Fruit fly (Drosophila melanogaster) whole organism, embryonic: ENCODE measurements around the gene CG32983.

ENCODE experiments used
- Atf-2 ChIP-seq: fragments of 200-800 bp; sonication (Bioruptor generic); optimal IDR thresholded peaks from 2 replicates; lab custom pipeline; 2016; ENCODE audit warnings: missing biosample characterization, missing genetic modification characterization
- BtbVII ChIP-seq: fragments of 200-800 bp; sonication (Bioruptor generic); optimal IDR thresholded peaks from 3 replicates; lab custom pipeline; 2017; ENCODE audit warnings: missing biosample characterization, mild to moderate bottlenecking, missing genetic modification characterization
- CG10321 ChIP-seq: fragments of 200-800 bp; sonication (Bioruptor generic); IDR thresholded peaks from 2 replicates; pipeline ENCODE4 v1.3.6; 2022; ENCODE audit warnings: missing biosample characterization, missing genetic modification characterization
- CG10543 ChIP-seq: fragments of 200-800 bp; sonication (Bioruptor generic); optimal IDR thresholded peaks from 3 replicates; lab custom pipeline; 2017; ENCODE audit warnings: missing biosample characterization, mild to moderate bottlenecking, missing genetic modification characterization, moderate library complexity
- CG11456 ChIP-seq: fragments of 200-800 bp; sonication (Bioruptor generic); IDR thresholded peaks from 3 replicates; pipeline ENCODE4 v1.3.6; 2022; ENCODE audit warnings: missing biosample characterization, missing genetic modification characterization
- CG11696 ChIP-seq: fragments of 200-800 bp; sonication (Bioruptor generic); IDR thresholded peaks from 2 replicates; pipeline ENCODE4 v1.3.6; 2022; ENCODE audit warnings: missing biosample characterization, missing genetic modification characterization
- CG12071 ChIP-seq: fragments of 200-800 bp; sonication (Bioruptor generic); optimal IDR thresholded peaks from 3 replicates; lab custom pipeline; 2018; ENCODE audit warnings: missing biosample characterization, mild to moderate bottlenecking, missing genetic modification characterization
- CG14050 ChIP-seq: fragments of 200-800 bp; sonication (Bioruptor generic); IDR thresholded peaks from 3 replicates; pipeline ENCODE4 v1.3.6; 2022; ENCODE audit warnings: missing biosample characterization, missing genetic modification characterization
- CG14710 ChIP-seq: fragments of 200-800 bp; sonication (Bioruptor generic); optimal IDR thresholded peaks from 3 replicates; lab custom pipeline; 2019; ENCODE audit warnings: missing biosample characterization, mild to moderate bottlenecking, missing genetic modification characterization, moderate library complexity
- CG1792 ChIP-seq: fragments of 200-800 bp; sonication (Bioruptor generic); optimal IDR thresholded peaks from 2 replicates; lab custom pipeline; 2016; ENCODE audit warnings: missing biosample characterization, missing genetic modification characterization
- CG1832 ChIP-seq: fragments of 200-800 bp; sonication (Bioruptor generic); optimal IDR thresholded peaks from 2 replicates; lab custom pipeline; 2017; ENCODE audit warnings: missing biosample characterization, mild to moderate bottlenecking, missing genetic modification characterization, inconsistent platforms
- CG2199 ChIP-seq: fragments of 200-800 bp; sonication (Bioruptor generic); IDR thresholded peaks from 3 replicates; pipeline ENCODE4 v1.3.6; 2022; ENCODE audit warnings: missing biosample characterization, missing genetic modification characterization
- CG2712 ChIP-seq: fragments of 200-800 bp; optimal IDR thresholded peaks from 3 replicates; lab custom pipeline; 2019; ENCODE audit warnings: missing biosample characterization, mild to moderate bottlenecking, missing genetic modification characterization, moderate library complexity
- CG30431 ChIP-seq: fragments of 200-800 bp; sonication (Bioruptor generic); optimal IDR thresholded peaks from 2 replicates; lab custom pipeline; 2017; ENCODE audit warnings: missing biosample characterization, missing genetic modification characterization
- CG3065 ChIP-seq: fragments of 200-800 bp; sonication (Bioruptor generic); optimal IDR thresholded peaks from 2 replicates; lab custom pipeline; 2016; ENCODE audit warnings: missing biosample characterization, missing genetic modification characterization
- CG31388 ChIP-seq: fragments of 200-800 bp; sonication (Bioruptor generic); optimal IDR thresholded peaks from 2 replicates; lab custom pipeline; 2016; ENCODE audit warnings: missing biosample characterization, missing genetic modification characterization
- CG34422 ChIP-seq: fragments of 200-800 bp; sonication (Bioruptor generic); IDR thresholded peaks from 3 replicates; pipeline ENCODE4 v1.3.6; 2022; ENCODE audit warnings: missing biosample characterization, missing genetic modification characterization
- CG4282 ChIP-seq: fragments of 200-800 bp; sonication (Bioruptor generic); optimal IDR thresholded peaks from 2 replicates; lab custom pipeline; 2016; ENCODE audit warnings: missing biosample characterization, missing genetic modification characterization
- CG4404 ChIP-seq: fragments of 200-800 bp; sonication (Bioruptor generic); IDR thresholded peaks from 2 replicates; pipeline ENCODE4 v1.3.6; 2022; ENCODE audit warnings: missing biosample characterization, missing genetic modification characterization
- CG4730 ChIP-seq: fragments of 200-800 bp; sonication (Bioruptor generic); IDR thresholded peaks from 2 replicates; pipeline ENCODE4 v1.3.6; 2022; ENCODE audit warnings: missing biosample characterization, missing genetic modification characterization
- CG5245 ChIP-seq: fragments of 200-800 bp; sonication (Bioruptor generic); optimal IDR thresholded peaks from 3 replicates; lab custom pipeline; 2016; ENCODE audit warnings: missing biosample characterization, missing genetic modification characterization
- CG8765 ChIP-seq: fragments of 200-800 bp; sonication (Bioruptor generic); IDR thresholded peaks from 2 replicates; pipeline ENCODE4 v1.3.6; 2022; ENCODE audit warnings: missing biosample characterization, missing genetic modification characterization
- CG9797 ChIP-seq: fragments of 200-800 bp; sonication (Bioruptor generic); optimal IDR thresholded peaks from 3 replicates; lab custom pipeline; 2018; ENCODE audit warnings: missing biosample characterization, mild to moderate bottlenecking, missing genetic modification characterization
- D ChIP-seq, 2 experiments: fragments of 200-800 bp in 1 of 2; fragments of >200 bp in 1 of 2; sonication (Bioruptor generic) in 1 of 2; optimal IDR thresholded peaks; 2 replicates in 1 of 2; 3 replicates in 1 of 2; lab custom pipeline; 2017; ENCODE audit warnings: mild to moderate bottlenecking in 1 of 2, missing biosample characterization in 1 of 2, missing genetic modification characterization in 1 of 2, missing genetic modification reagents in 1 of 2
- Dad ChIP-seq: fragments of 200-800 bp; sonication (Bioruptor generic); optimal IDR thresholded peaks from 3 replicates; lab custom pipeline; 2016; ENCODE audit warnings: missing biosample characterization, missing genetic modification characterization
- Dfd ChIP-seq, 2 experiments: fragments of >200 bp; optimal IDR thresholded peaks; 2 replicates each; lab custom pipeline; 2017; ENCODE audit warnings: missing biosample characterization in 2 of 2, missing genetic modification characterization in 2 of 2
- Dref ChIP-seq: fragments of 200-800 bp; sonication (Bioruptor generic); IDR thresholded peaks from 2 replicates; pipeline ENCODE4 v1.3.6; 2022; ENCODE audit warnings: missing biosample characterization, missing genetic modification characterization
- Fer2 ChIP-seq: fragments of 200-800 bp; sonication (Bioruptor generic); optimal IDR thresholded peaks from 2 replicates; lab custom pipeline; 2018; ENCODE audit warnings: missing biosample characterization, mild to moderate bottlenecking, missing genetic modification characterization, moderate library complexity
- HLH54F ChIP-seq: fragments of 200-800 bp; sonication (Bioruptor generic); optimal IDR thresholded peaks from 3 replicates; lab custom pipeline; 2016; ENCODE audit warnings: missing biosample characterization, missing genetic modification characterization
- Hr3 ChIP-seq: fragments of 200-800 bp; sonication (Bioruptor generic); optimal IDR thresholded peaks from 3 replicates; lab custom pipeline; 2016; ENCODE audit warnings: missing biosample characterization, missing genetic modification characterization
- Neu2 ChIP-seq: fragments of 200-800 bp; sonication (Bioruptor generic); optimal IDR thresholded peaks from 3 replicates; lab custom pipeline; 2016; ENCODE audit warnings: missing biosample characterization, missing genetic modification characterization, borderline replicate concordance
- Oli ChIP-seq: fragments of 200-800 bp; sonication (Bioruptor generic); optimal IDR thresholded peaks from 2 replicates; lab custom pipeline; 2018; ENCODE audit warnings: missing biosample characterization, mild to moderate bottlenecking, missing genetic modification characterization, moderate library complexity
- Rfx ChIP-seq: fragments of 200-800 bp; sonication (Bioruptor generic); IDR thresholded peaks from 2 replicates; pipeline ENCODE4 v1.3.6; 2022; ENCODE audit warnings: missing biosample characterization, missing genetic modification characterization
- aop ChIP-seq: fragments of 200-800 bp; sonication (Bioruptor generic); IDR thresholded peaks from 2 replicates; pipeline ENCODE4 v1.3.6; 2022; ENCODE audit warnings: missing biosample characterization, missing genetic modification characterization
- az2 ChIP-seq: fragments of 200-800 bp; sonication (Bioruptor generic); optimal IDR thresholded peaks from 3 replicates; lab custom pipeline; 2016; ENCODE audit warnings: missing biosample characterization, missing genetic modification characterization
- bowl ChIP-seq: fragments of 200-800 bp; sonication (Bioruptor generic); IDR thresholded peaks from 2 replicates; pipeline ENCODE4 v1.3.6; 2022; ENCODE audit warnings: missing biosample characterization, missing genetic modification characterization
- btn ChIP-seq: fragments of 200-800 bp; sonication (Bioruptor generic); optimal IDR thresholded peaks from 2 replicates; lab custom pipeline; 2016; ENCODE audit warnings: missing biosample characterization, missing genetic modification characterization
- cwo ChIP-seq: fragments of 200-800 bp; sonication (Bioruptor generic); optimal IDR thresholded peaks from 3 replicates; lab custom pipeline; 2017; ENCODE audit warnings: missing biosample characterization, missing genetic modification characterization, mild to moderate bottlenecking, moderate library complexity, missing genetic modification reagents
- dysf ChIP-seq: fragments of 200-800 bp; sonication (Bioruptor generic); IDR thresholded peaks from 3 replicates; pipeline ENCODE4 v1.3.6; 2022; ENCODE audit warnings: missing biosample characterization, missing genetic modification characterization
- ems ChIP-seq: fragments of 200-800 bp; sonication (Bioruptor generic); optimal IDR thresholded peaks from 3 replicates; lab custom pipeline; 2016; ENCODE audit warnings: missing biosample characterization, missing genetic modification characterization
- lov ChIP-seq, 2 experiments: fragments of 200-800 bp in 1 of 2; fragments of >200 bp in 1 of 2; sonication (Bioruptor generic) in 1 of 2; IDR thresholded peaks in 1 of 2; optimal IDR thresholded peaks in 1 of 2; 2 replicates in 1 of 2; 3 replicates in 1 of 2; pipeline versions ENCODE4 v1.3.6 to Lab custom; 2017 to 2022; ENCODE audit warnings: missing biosample characterization in 1 of 2, missing genetic modification characterization in 1 of 2
- maf-S ChIP-seq: fragments of 200-800 bp; sonication (Bioruptor generic); optimal IDR thresholded peaks from 2 replicates; lab custom pipeline; 2016; ENCODE audit warnings: missing biosample characterization, missing genetic modification characterization
- odd ChIP-seq: fragments of 200-800 bp; sonication (Bioruptor generic); optimal IDR thresholded peaks from 2 replicates; lab custom pipeline; 2017; ENCODE audit warnings: missing biosample characterization, mild to moderate bottlenecking, missing genetic modification characterization
- pb ChIP-seq: fragments of 200-800 bp; sonication (Bioruptor generic); optimal IDR thresholded peaks from 3 replicates; lab custom pipeline; 2016; ENCODE audit warnings: missing biosample characterization, missing genetic modification characterization
- scrt ChIP-seq: fragments of 200-800 bp; sonication (Bioruptor generic); optimal IDR thresholded peaks from 2 replicates; lab custom pipeline; 2018; ENCODE audit warnings: missing biosample characterization, mild to moderate bottlenecking, missing genetic modification characterization, moderate library complexity
- sim ChIP-seq: fragments of 200-800 bp; sonication (Bioruptor generic); IDR thresholded peaks from 2 replicates; pipeline ENCODE4 v1.3.6; 2022; ENCODE audit warnings: missing biosample characterization, missing genetic modification characterization
- so ChIP-seq: fragments of 200-800 bp; sonication (Bioruptor generic); IDR thresholded peaks from 3 replicates; pipeline ENCODE4 v1.3.6; 2022; ENCODE audit warnings: missing biosample characterization, missing genetic modification characterization
- tna ChIP-seq: fragments of 200-800 bp; sonication (Bioruptor generic); IDR thresholded peaks from 2 replicates; pipeline ENCODE4 v1.3.6; 2022; ENCODE audit warnings: missing biosample characterization, missing genetic modification characterization; ENCODE audit not compliant: partially characterized antibody
- ttk ChIP-seq: fragments of 200-800 bp; sonication (Bioruptor generic); IDR thresholded peaks from 2 replicates; pipeline ENCODE4 v2.1.2; 2022; ENCODE audit warnings: missing biosample characterization, missing genetic modification characterization
- unc-4 ChIP-seq: fragments of 200-800 bp; sonication (Bioruptor generic); IDR thresholded peaks from 2 replicates; pipeline ENCODE4 v1.3.6; 2022; ENCODE audit warnings: missing biosample characterization, missing genetic modification characterization; ENCODE audit not compliant: partially characterized antibody
- wdn ChIP-seq: fragments of 200-800 bp; sonication (Bioruptor generic); IDR thresholded peaks from 2 replicates; pipeline ENCODE4 v1.3.6; 2022; ENCODE audit warnings: missing biosample characterization, missing genetic modification characterization

Gene CG32983

DNA sequence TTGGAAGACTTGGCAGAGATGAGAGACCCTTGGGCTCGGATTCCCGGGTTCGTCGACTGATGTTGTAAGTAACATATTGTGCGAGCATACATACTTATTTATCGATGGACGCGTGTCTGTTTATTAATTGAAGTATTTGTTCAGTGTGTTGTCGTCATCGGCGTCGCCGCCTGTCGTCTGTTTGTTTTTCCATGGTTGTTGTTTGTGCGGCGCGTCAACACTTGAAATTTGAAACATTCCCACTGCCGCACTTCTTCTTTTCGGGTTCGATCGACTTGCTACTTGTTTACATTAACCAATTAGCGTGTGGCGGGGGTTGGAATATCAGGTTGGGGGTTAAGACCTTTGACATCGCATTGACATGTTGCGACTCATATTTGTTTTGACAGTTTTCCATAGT lies 13.4 kb upstream of the CG32983 start (continued):
- TF ChIP-seq Hr3 (no peak), wdn (GFP tag; lab: Robert Waterston, UW) (no peak), Fer2 (tag; lab: Kevin White, UChicago) (no peak), CG11696 (no peak), BtbVII (GFP tag; lab: Kevin White, UChicago) (peak; percentile 69), Dfd (GFP tag; optimal IDR thresholded peaks at IDR 0.05; lab: Kevin White, UChicago) (no peak), btn (peak; percentile 54), CG4404 (peak; percentile 8; the same call in 1 of the 2 replicates), ems (GFP tag; lab: Kevin White, UChicago) (no peak), CG34422 (GFP tag; lab: Robert Waterston, UW) (no peak; the same call in 2 of the 3 replicates), Atf-2 (peak; percentile 11), Rfx (GFP tag; lab: Robert Waterston, UW) (no peak), so (GFP tag; lab: Robert Waterston, UW) (peak; percentile 76; the same call in 1 of the 3 replicates), Neu2 (GFP tag; lab: Kevin White, UChicago) (peak; percentile 30), HLH54F (peak; percentile 18), CG4730 (no peak), CG5245 (no peak), CG10321 (GFP tag; lab: Robert Waterston, UW) (no peak), CG3065 (no peak), tna (GFP tag; lab: Robert Waterston, UW) (no peak), aop (GFP tag; lab: Robert Waterston, UW) (no peak), CG30431 (GFP tag; lab: Kevin White, UChicago) (peak; percentile 23), unc-4 (GFP tag; lab: Robert Waterston, UW) (no peak), Dad (GFP tag; lab: Kevin White, UChicago) (peak; percentile 34), cwo (GFP tag; lab: Kevin White, UChicago) (peak; percentile 11), Dref (no peak), pb (GFP tag; lab: Kevin White, UChicago) (peak; percentile 4), Oli (tag; lab: Kevin White, UChicago) (no peak), CG2199 (GFP tag; lab: Robert Waterston, UW) (no peak), dysf (GFP tag; lab: Robert Waterston, UW) (no peak), bowl (no peak), CG4282 (GFP tag; lab: Kevin White, UChicago) (no peak), CG2712 (peak; percentile 77), D (optimal IDR thresholded peaks at IDR 0.05; lab: Kevin White, UChicago) (no peak), D (GFP tag; optimal IDR thresholded peaks at IDR 0.05; lab: Kevin White, UChicago) (peak; percentile 83), CG10543 (peak; percentile 54), lov (optimal IDR thresholded peaks at IDR 0.05; lab: Kevin White, UChicago) (no peak), lov (GFP tag; IDR thresholded peaks at IDR 0.05; lab: Robert Waterston, UW) (peak; percentile 68; the same call in 2 of the 3 replicates), CG1832 (no peak), sim (GFP tag; lab: Robert Waterston, UW) (peak; percentile 31; the same call in 1 of the 2 replicates), CG8765 (0 out of 2 replicates have a peak, but pooled peaks have one; percentile 17), az2 (no peak), CG31388 (GFP tag; lab: Kevin White, UChicago) (peak; percentile 28), CG9797 (GFP tag; lab: Kevin White, UChicago) (peak; percentile 34), ttk (GFP tag; lab: Robert Waterston, UW) (no peak), scrt (peak; percentile 14), CG14050 (no peak), CG14710 (peak; percentile 86), CG1792 (GFP tag; lab: Kevin White, UChicago) (no peak), CG12071 (GFP tag; lab: Kevin White, UChicago) (peak; percentile 60), CG11456 (no peak), odd (GFP tag; lab: Kevin White, UChicago) (peak; percentile 90), maf-S (GFP tag; lab: Kevin White, UChicago) (peak; percentile 45)
